Fruit fly (Drosophila melanogaster): ENCODE measurements around the gene RpS27.

The RpS27 gene

dm6 chr3R:25239880-25240279 lies 7.4 kb downstream of the RpS27 start, which contains the start of gene to:
to (plus strand) TSS chr3R:25240180.
- TF ChIP-seq pan (optimal IDR thresholded peaks at IDR 0.05) (no peak), CG8478 (optimal IDR thresholded peaks at IDR 0.05) (no peak), psq (optimal IDR thresholded peaks at IDR 0.05) (no peak), usp (GFP tag; optimal IDR thresholded peaks at IDR 0.05) (no peak), EcR (GFP tag; optimal IDR thresholded peaks at IDR 0.05) (no peak), Dll (optimal IDR thresholded peaks at IDR 0.05) (no peak)

dm6 chr3R:25238771-25239700 lies 8.3 kb downstream of the RpS27 start:
- no peak for TF ChIP-seq Dll (optimal IDR thresholded peaks at IDR 0.05)
- no peak for TF ChIP-seq CG8478 (optimal IDR thresholded peaks at IDR 0.05)
- TF ChIP-seq EcR (GFP tag; optimal IDR thresholded peaks at IDR 0.05), result no peak
- TF ChIP-seq pan (optimal IDR thresholded peaks at IDR 0.05), result no peak
- TF ChIP-seq usp (GFP tag; optimal IDR thresholded peaks at IDR 0.05), result no peak
- no peak for TF ChIP-seq psq (optimal IDR thresholded peaks at IDR 0.05)

dm6 chr3R:25237314-25237713 lies 10.0 kb downstream of the RpS27 start, which contains the start of gene Jhbp7:
Jhbp7 (plus strand) TSS chr3R:25237614.
- TF ChIP-seq CG8478 (optimal IDR thresholded peaks at IDR 0.05) (no peak), psq (optimal IDR thresholded peaks at IDR 0.05) (no peak), EcR (GFP tag; optimal IDR thresholded peaks at IDR 0.05) (no peak), usp (GFP tag; optimal IDR thresholded peaks at IDR 0.05) (no peak), pan (optimal IDR thresholded peaks at IDR 0.05) (no peak), Dll (optimal IDR thresholded peaks at IDR 0.05) (no peak)

dm6 chr3R:25236121-25236520 lies 11.2 kb downstream of the RpS27 start:
- TF ChIP-seq psq (optimal IDR thresholded peaks at IDR 0.05) (no peak), usp (GFP tag; optimal IDR thresholded peaks at IDR 0.05) (no peak), Dll (optimal IDR thresholded peaks at IDR 0.05) (no peak), pan (optimal IDR thresholded peaks at IDR 0.05) (no peak), EcR (GFP tag; optimal IDR thresholded peaks at IDR 0.05) (no peak), CG8478 (optimal IDR thresholded peaks at IDR 0.05) (no peak)

dm6 chr3R:25235362-25235761 lies 12.0 kb downstream of the RpS27 start, which contains the start of gene Sil1:
Sil1 (minus strand) TSS chr3R:25235529.
- no peak for TF ChIP-seq EcR (GFP tag; optimal IDR thresholded peaks at IDR 0.05)
- TF ChIP-seq usp (GFP tag; optimal IDR thresholded peaks at IDR 0.05), result no peak
- TF ChIP-seq pan (optimal IDR thresholded peaks at IDR 0.05), result no peak
- no peak for TF ChIP-seq Dll (optimal IDR thresholded peaks at IDR 0.05)
- no peak for TF ChIP-seq psq (optimal IDR thresholded peaks at IDR 0.05)
- TF ChIP-seq CG8478 (optimal IDR thresholded peaks at IDR 0.05), result no peak

dm6 chr3R:25232271-25232989 lies 14.9 kb downstream of the RpS27 start, which contains the start of gene Cad96Cb:
Cad96Cb (minus strand) TSS chr3R:25232321.
- TF ChIP-seq pan (optimal IDR thresholded peaks at IDR 0.05) (no peak), EcR (GFP tag; optimal IDR thresholded peaks at IDR 0.05) (no peak), usp (GFP tag; optimal IDR thresholded peaks at IDR 0.05) (no peak), psq (optimal IDR thresholded peaks at IDR 0.05) (no peak), Dll (optimal IDR thresholded peaks at IDR 0.05) (no peak), CG8478 (optimal IDR thresholded peaks at IDR 0.05) (no peak)

dm6 chr3R:25225483-25225882 lies 21.8 kb downstream of the RpS27 start:
- no peak for TF ChIP-seq EcR (GFP tag; optimal IDR thresholded peaks at IDR 0.05)
- TF ChIP-seq pan (optimal IDR thresholded peaks at IDR 0.05), result no peak
- TF ChIP-seq psq (optimal IDR thresholded peaks at IDR 0.05), result no peak
- TF ChIP-seq CG8478 (optimal IDR thresholded peaks at IDR 0.05), result no peak
- no peak for TF ChIP-seq usp (GFP tag; optimal IDR thresholded peaks at IDR 0.05)
- TF ChIP-seq Dll (optimal IDR thresholded peaks at IDR 0.05), result no peak

dm6 chr3R:25221203-25221807 lies 26.0 kb downstream of the RpS27 start, which contains the start of gene Alg9:
Alg9 (plus strand) TSS chr3R:25221589.
- TF ChIP-seq Dll (optimal IDR thresholded peaks at IDR 0.05), result no peak
- no peak for TF ChIP-seq psq (optimal IDR thresholded peaks at IDR 0.05)
- no peak for TF ChIP-seq EcR (GFP tag; optimal IDR thresholded peaks at IDR 0.05)
- TF ChIP-seq CG8478 (optimal IDR thresholded peaks at IDR 0.05), result no peak
- no peak for TF ChIP-seq usp (GFP tag; optimal IDR thresholded peaks at IDR 0.05)
- TF ChIP-seq pan (optimal IDR thresholded peaks at IDR 0.05), result no peak

- TF ChIP-seq usp (GFP tag; optimal IDR thresholded peaks at IDR 0.05), result no peak
- no peak for TF ChIP-seq CG8478 (optimal IDR thresholded peaks at IDR 0.05)
- TF ChIP-seq EcR (GFP tag; optimal IDR thresholded peaks at IDR 0.05), result no peak
- no peak for TF ChIP-seq Dll (optimal IDR thresholded peaks at IDR 0.05)
- TF ChIP-seq psq (optimal IDR thresholded peaks at IDR 0.05), result no peak
- no peak for TF ChIP-seq pan (optimal IDR thresholded peaks at IDR 0.05)
These were observed 28.3 kb downstream of the RpS27 start, which contains the start of gene CG31103 for dm6 chr3R:25219018-25219417. CG31103 (plus strand) TSS chr3R:25219318.

- TF ChIP-seq usp (GFP tag; optimal IDR thresholded peaks at IDR 0.05), result no peak
- no peak for TF ChIP-seq EcR (GFP tag; optimal IDR thresholded peaks at IDR 0.05)
- no peak for TF ChIP-seq Dll (optimal IDR thresholded peaks at IDR 0.05)
- no peak for TF ChIP-seq psq (optimal IDR thresholded peaks at IDR 0.05)
- TF ChIP-seq CG8478 (optimal IDR thresholded peaks at IDR 0.05), result no peak
- no peak for TF ChIP-seq pan (optimal IDR thresholded peaks at IDR 0.05)
These were observed 31.3 kb downstream of the RpS27 start, which contains the start of gene CG31106 for dm6 chr3R:25215997-25216396. CG31106 (plus strand) TSS chr3R:25216297.

- TF ChIP-seq psq (optimal IDR thresholded peaks at IDR 0.05) (no peak), usp (GFP tag; optimal IDR thresholded peaks at IDR 0.05) (no peak), Dll (optimal IDR thresholded peaks at IDR 0.05) (no peak), pan (optimal IDR thresholded peaks at IDR 0.05) (no peak), CG8478 (optimal IDR thresholded peaks at IDR 0.05) (no peak), EcR (GFP tag; optimal IDR thresholded peaks at IDR 0.05) (no peak)
These were observed 32.2 kb downstream of the RpS27 start, which contains the start of gene Saysd1 for dm6 chr3R:25215123-25215522. Saysd1 (minus strand) TSS chr3R:25215188.

All from whole organism.